Worm (Caenorhabditis elegans) whole organism, L1 larva: ENCODE data around the gene R102.11.

Experiments
- alr-1 ChIP-seq: fragments of 200-800 bp; sonication (Bioruptor generic); optimal IDR thresholded peaks from 2 replicates; lab custom pipeline; 2018; ENCODE audit warnings: borderline replicate concordance, mild to moderate bottlenecking, missing genetic modification characterization, missing compliant biosample characterization
- aly-2 ChIP-seq: fragments of 150-350 bp; optimal IDR thresholded peaks from 2 replicates; lab custom pipeline; 2014; ENCODE audit warnings: missing biosample characterization, missing genetic modification characterization
- ama-1 ChIP-seq: fragments of 150-350 bp; optimal IDR thresholded peaks from 2 replicates; lab custom pipeline; 2014
- irx-1 ChIP-seq: sonication (generic microtip); optimal IDR thresholded peaks from 2 replicates; lab custom pipeline; 2016; ENCODE audit warnings: missing genetic modification characterization, missing compliant biosample characterization
- lin-15B ChIP-seq: fragments of 150-350 bp; sonication (generic microtip); optimal IDR thresholded peaks from 3 replicates; lab custom pipeline; 2014; ENCODE audit warnings: missing biosample characterization, missing genetic modification characterization
- lir-3 ChIP-seq: sonication (generic microtip); optimal IDR thresholded peaks from 2 replicates; lab custom pipeline; 2016; ENCODE audit warnings: mild to moderate bottlenecking, missing genetic modification characterization, moderate library complexity, missing compliant biosample characterization; ENCODE audit not compliant: poor library complexity
- mep-1 ChIP-seq: fragments of 150-350 bp; optimal IDR thresholded peaks from 2 replicates; lab custom pipeline; 2014; ENCODE audit warnings: missing biosample characterization, missing genetic modification characterization
- pqm-1 ChIP-seq: sonication (generic microtip); optimal IDR thresholded peaks from 3 replicates; lab custom pipeline; 2017; ENCODE audit warnings: missing biosample characterization, missing genetic modification characterization
- snu-23 ChIP-seq: sonication (generic microtip); optimal IDR thresholded peaks from 2 replicates; lab custom pipeline; 2016; ENCODE audit warnings: missing genetic modification characterization, missing compliant biosample characterization
- unc-130 ChIP-seq: fragments of 150-350 bp; optimal IDR thresholded peaks from 2 replicates; lab custom pipeline; 2017; ENCODE audit warnings: missing biosample characterization, missing genetic modification characterization, inconsistent platforms
- unc-62 ChIP-seq: fragments of 150-350 bp; optimal IDR thresholded peaks from 2 replicates; lab custom pipeline; 2014; ENCODE audit warnings: missing biosample characterization, missing genetic modification reagents, missing genetic modification characterization
- xbp-1 ChIP-seq: sonication (generic microtip); optimal IDR thresholded peaks from 2 replicates; lab custom pipeline; 2016; ENCODE audit warnings: missing genetic modification characterization, missing compliant biosample characterization
- ztf-4 ChIP-seq: fragments of 150-350 bp; optimal IDR thresholded peaks from 2 replicates; lab custom pipeline; 2014; ENCODE audit warnings: missing biosample characterization, missing genetic modification characterization

DNA sequence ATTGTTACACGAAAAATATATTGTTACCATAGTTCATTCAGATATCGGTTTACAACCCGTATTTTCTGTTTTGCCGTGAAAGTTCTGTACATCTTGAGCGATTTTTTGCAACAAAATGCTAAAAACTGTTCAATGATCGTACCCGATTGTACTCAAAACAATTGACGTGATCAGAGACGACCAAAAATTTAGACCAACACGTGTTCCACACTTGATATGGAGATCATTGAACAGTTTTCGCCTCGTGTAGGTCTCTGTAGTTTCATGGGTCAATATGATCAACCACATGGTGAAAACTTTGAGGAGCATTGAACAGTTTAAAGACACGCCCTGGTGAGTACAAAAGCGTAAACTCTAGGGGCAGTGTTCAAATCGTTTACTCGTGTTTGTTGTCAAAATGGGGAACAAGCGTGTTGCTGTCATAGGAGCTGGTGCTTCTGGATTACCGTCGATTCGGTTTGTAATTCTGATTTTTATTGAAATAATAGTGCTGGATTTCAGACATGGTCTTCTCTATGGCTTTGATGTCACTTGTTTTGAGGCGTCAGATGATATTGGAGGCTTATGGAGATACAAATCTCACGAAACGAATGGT is 17.3 kb downstream of the R102.11 start, which contains the start of gene fmo-2:
- no peak for TF ChIP-seq ztf-4 (tag; lab: Kevin White, UChicago)
- no peak for TF ChIP-seq mep-1 (tag; lab: Kevin White, UChicago)
- TF ChIP-seq xbp-1 (tag; lab: Kevin White, UChicago), result no peak
- TF ChIP-seq lin-15B (tag; lab: Kevin White, UChicago), result no peak
- no peak for TF ChIP-seq aly-2 (tag; lab: Kevin White, UChicago)
- no peak for TF ChIP-seq irx-1 (tag; lab: Kevin White, UChicago)
- TF ChIP-seq snu-23, result no peak
- no peak for TF ChIP-seq lir-3 (tag; lab: Kevin White, UChicago)
- no peak for TF ChIP-seq unc-62
- no peak for TF ChIP-seq pqm-1 (tag; lab: Kevin White, UChicago)
- TF ChIP-seq unc-130 (tag; lab: Kevin White, UChicago), result no peak
- no peak for TF ChIP-seq alr-1 (tag; lab: Kevin White, UChicago)
- no peak for TF ChIP-seq ama-1 (lab: Kevin White, UChicago)
